In the genomic region with DNA sequence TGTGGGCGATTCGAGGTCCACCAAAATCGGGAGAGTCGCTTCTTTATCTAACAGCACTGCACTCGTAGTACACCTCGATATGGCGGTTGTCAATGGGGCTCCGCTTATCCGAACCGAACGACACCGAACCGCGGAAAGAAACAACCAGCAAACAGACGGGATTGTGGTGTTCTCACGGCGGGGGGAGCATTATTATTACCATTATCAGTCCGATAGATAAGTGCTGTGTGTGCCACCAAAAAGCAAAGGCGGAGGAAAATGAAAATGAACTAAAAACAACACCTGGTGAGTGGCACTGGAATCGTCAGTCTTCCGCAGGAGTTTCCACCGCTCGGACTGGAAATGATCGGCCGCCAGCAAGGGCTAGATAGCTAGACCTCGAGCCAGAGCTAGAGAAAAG, we compare ENCODE assay signal across 1 fruit fly cellular context.
TF ChIP-seq lines count a peak whose summit lies in the region.

A gene (plus strand): TSS at position 305 of the 400 bp plus-strand sequence.

TF ChIP-seq in whole organism, embryonic, 481 proteins besides CTCF, POLR2A, EP300 and RAD21 (continued from another document):
- TF ChIP-seq CG4820 (GFP tag; optimal IDR thresholded peaks at IDR 0.05; lab: Kevin White, UChicago) (no peak), CrebB (tag; optimal IDR thresholded peaks at IDR 0.05; lab: Kevin White, UChicago) (no peak), CG16863 (GFP tag; optimal IDR thresholded peaks at IDR 0.05; lab: Kevin White, UChicago) (no peak), p53 (GFP tag; optimal IDR thresholded peaks at IDR 0.05; lab: Kevin White, UChicago) (no peak), Lpt (GFP tag; optimal IDR thresholded peaks at IDR 0.05; lab: Kevin White, UChicago) (no peak), CG14441 (GFP tag; IDR thresholded peaks at IDR 0.05; lab: Robert Waterston, UW) (no peak), ab (GFP tag; optimal IDR thresholded peaks at IDR 0.05; lab: Kevin White, UChicago) (no peak), dpn (GFP tag; optimal IDR thresholded peaks at IDR 0.05; lab: Kevin White, UChicago) (no peak), stwl (tag; optimal IDR thresholded peaks at IDR 0.05; lab: Kevin White, UChicago) (no peak), CG18619 (GFP tag; optimal IDR thresholded peaks at IDR 0.05; lab: Kevin White, UChicago) (no peak), CG10543 (GFP tag; optimal IDR thresholded peaks at IDR 0.05; lab: Kevin White, UChicago) (peak; percentile 85), ro (GFP tag; IDR thresholded peaks at IDR 0.05; lab: Robert Waterston, UW) (no peak), Med (GFP tag; lab: Kevin White, UChicago) (peak; percentile 41), CG13775 (GFP tag; optimal IDR thresholded peaks at IDR 0.05; lab: Kevin White, UChicago) (no peak), CG12659 (GFP tag; optimal IDR thresholded peaks at IDR 0.05; lab: Kevin White, UChicago) (no peak), CG11093 (GFP tag; IDR thresholded peaks at IDR 0.05; lab: Robert Waterston, UW) (no peak), CG12942 (GFP tag; optimal IDR thresholded peaks at IDR 0.05; lab: Kevin White, UChicago) (no peak), pb (GFP tag; optimal IDR thresholded peaks at IDR 0.05; lab: Kevin White, UChicago) (no peak), kah (GFP tag; optimal IDR thresholded peaks at IDR 0.05; lab: Kevin White, UChicago) (no peak), CG5180 (GFP tag; optimal IDR thresholded peaks at IDR 0.05; lab: Kevin White, UChicago) (peak; percentile 2), repo (GFP tag; optimal IDR thresholded peaks at IDR 0.05; lab: Kevin White, UChicago) (no peak), B-H1 (GFP tag; IDR thresholded peaks at IDR 0.05; lab: Robert Waterston, UW) (no peak), vvl (GFP tag; IDR thresholded peaks at IDR 0.05; lab: Robert Waterston, UW) (no peak), Ssrp (tag; optimal IDR thresholded peaks at IDR 0.05; lab: Kevin White, UChicago) (no peak), CG18599 (GFP tag; optimal IDR thresholded peaks at IDR 0.05; lab: Kevin White, UChicago) (peak; percentile 1), CG2120 (GFP tag; optimal IDR thresholded peaks at IDR 0.05; lab: Kevin White, UChicago) (no peak), CG6175 (GFP tag; IDR thresholded peaks at IDR 0.05; lab: Robert Waterston, UW) (peak; percentile 86), Mad (GFP tag; optimal IDR thresholded peaks at IDR 0.05; lab: Kevin White, UChicago) (no peak), CG2889 (GFP tag; IDR thresholded peaks at IDR 0.05; lab: Robert Waterston, UW) (no peak), Antp (GFP tag; optimal IDR thresholded peaks at IDR 0.05; lab: Kevin White, UChicago) (no peak), CkIIα-i1 (GFP tag; IDR thresholded peaks at IDR 0.05; lab: Robert Waterston, UW) (no peak), CG6813 (GFP tag; optimal IDR thresholded peaks at IDR 0.05; lab: Kevin White, UChicago) (no peak), grn (GFP tag; optimal IDR thresholded peaks at IDR 0.05; lab: Kevin White, UChicago) (peak; percentile 40), CG6683 (GFP tag; optimal IDR thresholded peaks at IDR 0.05; lab: Kevin White, UChicago) (no peak), CG34224 (GFP tag; IDR thresholded peaks at IDR 0.05; lab: Robert Waterston, UW; ENCODE audit: partially characterized antibody) (no peak), CG2199 (GFP tag; IDR thresholded peaks at IDR 0.05; lab: Robert Waterston, UW) (no peak), tio (GFP tag; optimal IDR thresholded peaks at IDR 0.05; lab: Kevin White, UChicago) (no peak), Elba2 (GFP tag; optimal IDR thresholded peaks at IDR 0.05; lab: Kevin White, UChicago) (no peak), Usf (GFP tag; optimal IDR thresholded peaks at IDR 0.05; lab: Kevin White, UChicago) (no peak), mirr (GFP tag; optimal IDR thresholded peaks at IDR 0.05; lab: Kevin White, UChicago) (peak; percentile 78), otp (GFP tag; IDR thresholded peaks at IDR 0.05; lab: Robert Waterston, UW) (no peak), Fer1 (GFP tag; optimal IDR thresholded peaks at IDR 0.05; lab: Kevin White, UChicago) (peak; percentile 48), CG6765 (GFP tag; optimal IDR thresholded peaks at IDR 0.05; lab: Kevin White, UChicago) (no peak), zen (tag; optimal IDR thresholded peaks at IDR 0.05; lab: Kevin White, UChicago) (no peak), Fer3 (tag; optimal IDR thresholded peaks at IDR 0.05; lab: Kevin White, UChicago) (no peak), pros (GFP tag; optimal IDR thresholded peaks at IDR 0.05; lab: Kevin White, UChicago) (peak; percentile 10), Oaz (GFP tag; IDR thresholded peaks at IDR 0.05; lab: Robert Waterston, UW) (no peak), Dip2 (GFP tag; IDR thresholded peaks at IDR 0.05; lab: Robert Waterston, UW) (no peak), Deaf1 (tag; optimal IDR thresholded peaks at IDR 0.05; lab: Kevin White, UChicago) (peak; percentile 82), gsb-n (tag; optimal IDR thresholded peaks at IDR 0.05; lab: Kevin White, UChicago) (no peak), sug (tag; optimal IDR thresholded peaks at IDR 0.05; lab: Kevin White, UChicago) (peak; percentile 93), HmgZ (tag; optimal IDR thresholded peaks at IDR 0.05; lab: Kevin White, UChicago) (peak; percentile 7), da (GFP tag; optimal IDR thresholded peaks at IDR 0.05; lab: Kevin White, UChicago) (no peak), GATAe (GFP tag; conservative IDR thresholded peaks at IDR 0.05; lab: Robert Waterston, UW) (peak; percentile 33; the same call in 1 of the 2 replicates), CG8924 (tag; optimal IDR thresholded peaks at IDR 0.05; lab: Kevin White, UChicago) (no peak), exex (tag; optimal IDR thresholded peaks at IDR 0.05; lab: Kevin White, UChicago) (peak; percentile 91), Ets97D (GFP tag; optimal IDR thresholded peaks at IDR 0.05; lab: Kevin White, UChicago) (no peak)
TF ChIP-seq in whole organism, embryonic: peak in this region for 18.
